Fruit fly (Drosophila melanogaster): ENCODE measurements around the gene CG34148.

The CG34148 gene

DNA sequence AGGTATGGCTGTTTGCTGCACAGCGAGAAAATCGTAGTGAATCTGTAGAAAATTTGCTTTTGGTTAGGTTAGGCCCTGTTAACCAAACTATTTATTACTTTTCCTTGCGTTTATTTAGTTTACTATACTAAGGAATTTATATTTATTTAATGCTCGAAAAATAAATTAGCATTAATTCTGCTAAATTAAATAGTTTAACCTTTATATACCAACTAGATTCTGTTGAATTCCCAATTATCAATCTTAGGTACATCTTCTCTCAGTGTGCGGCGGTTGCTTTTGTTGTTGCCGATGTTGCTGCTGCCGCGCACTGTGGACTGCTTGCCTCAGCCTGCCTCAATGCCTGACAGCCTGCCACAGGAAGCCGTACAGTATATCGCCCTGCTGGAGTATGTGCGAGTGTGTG is 20.7 kb upstream of the CG34148 start (continued):
- TF ChIP-seq ss (GFP tag; optimal IDR thresholded peaks at IDR 0.05) (peak; percentile 66 to 74), CG11762 (GFP tag; optimal IDR thresholded peaks at IDR 0.05; ENCODE audit: insufficient read depth) (peak; percentile 51), CG10631 (GFP tag; optimal IDR thresholded peaks at IDR 0.05) (peak; percentile 71), Eip93F (GFP tag; optimal IDR thresholded peaks at IDR 0.05) (no peak), CG8632 (GFP tag; optimal IDR thresholded peaks at IDR 0.05) (peak; percentile 43), CG11294 (GFP tag; IDR thresholded peaks at IDR 0.05) (0 out of 2 replicates have a peak, but pooled peaks have one; percentile 32), esn (GFP tag; optimal IDR thresholded peaks at IDR 0.05) (peak; percentile 71)

DNA sequence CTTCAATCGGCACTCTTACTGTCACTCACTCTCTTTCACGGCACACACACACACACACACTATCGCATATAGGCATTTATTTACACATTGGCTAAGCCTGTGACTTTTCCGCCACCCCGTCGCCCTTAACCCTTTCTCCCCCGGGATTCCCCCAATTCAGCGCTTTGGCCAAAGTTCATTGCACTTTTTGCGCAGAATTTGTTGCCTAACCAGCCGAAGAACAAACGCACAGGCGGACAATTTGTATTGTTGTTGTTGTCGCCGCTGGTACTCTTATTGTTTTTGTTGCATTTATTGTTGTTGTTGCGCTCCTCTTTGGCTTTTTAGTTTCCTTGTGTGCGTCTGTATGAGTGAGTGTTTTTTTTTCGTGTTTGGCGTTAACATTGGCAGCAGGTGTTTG is 20.3 kb upstream of the CG34148 start:
- TF ChIP-seq Smox (GFP tag; optimal IDR thresholded peaks at IDR 0.05): no peak
- TF ChIP-seq CG6163 (GFP tag; IDR thresholded peaks at IDR 0.05): no peak
- TF ChIP-seq Eip75B (GFP tag; optimal IDR thresholded peaks at IDR 0.05): no peak
- no peak for TF ChIP-seq CG3032 (tag; optimal IDR thresholded peaks at IDR 0.05)
- no peak for TF ChIP-seq achi (GFP tag; optimal IDR thresholded peaks at IDR 0.05)
- TF ChIP-seq CG15336 (GFP tag; IDR thresholded peaks at IDR 0.05): no peak
- no peak for TF ChIP-seq CG34406 (GFP tag; optimal IDR thresholded peaks at IDR 0.05)
- TF ChIP-seq fd59A (GFP tag; optimal IDR thresholded peaks at IDR 0.05): no peak
- TF ChIP-seq CG9139 (GFP tag; optimal IDR thresholded peaks at IDR 0.05): no peak
- TF ChIP-seq Lpt (GFP tag; optimal IDR thresholded peaks at IDR 0.05): no peak
- TF ChIP-seq topi (GFP tag; optimal IDR thresholded peaks at IDR 0.05): no peak
- TF ChIP-seq CG31627 (GFP tag; optimal IDR thresholded peaks at IDR 0.05): no peak
- TF ChIP-seq CG8319 (GFP tag; optimal IDR thresholded peaks at IDR 0.05): no peak
- TF ChIP-seq CG32006 (GFP tag; optimal IDR thresholded peaks at IDR 0.05): no peak

DNA sequence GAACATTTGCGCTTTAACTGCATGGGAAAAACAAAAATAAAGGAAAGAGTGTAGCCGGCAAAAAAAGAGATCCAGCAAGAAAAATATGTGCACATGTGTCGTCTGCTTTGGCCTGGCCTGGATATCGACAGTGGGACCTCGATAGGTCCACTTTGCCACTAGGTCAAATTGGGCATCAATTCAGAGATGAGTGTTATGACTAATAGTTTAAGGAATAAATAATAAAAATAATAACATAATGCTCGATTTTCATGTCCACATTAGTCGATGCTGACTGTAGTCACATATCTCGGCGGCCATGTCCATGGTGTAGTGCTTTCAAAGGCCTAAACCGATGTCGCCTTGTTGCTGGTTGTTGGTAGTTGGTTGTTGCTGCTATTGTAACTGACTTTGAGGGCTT is 19.1 kb upstream of the CG34148 start:
- TF ChIP-seq fd59A (GFP tag; optimal IDR thresholded peaks at IDR 0.05) (peak; percentile 94), CG11902 (GFP tag; optimal IDR thresholded peaks at IDR 0.05) (peak; percentile 81), CG9139 (GFP tag; optimal IDR thresholded peaks at IDR 0.05) (peak; percentile 93), Lpt (GFP tag; optimal IDR thresholded peaks at IDR 0.05) (peak; percentile 93), fkh (GFP tag; optimal IDR thresholded peaks at IDR 0.05) (no peak), CG6808 (GFP tag; optimal IDR thresholded peaks at IDR 0.05) (peak; percentile 96), CG6276 (GFP tag; optimal IDR thresholded peaks at IDR 0.05) (peak; percentile 93), vri (GFP tag; optimal IDR thresholded peaks at IDR 0.05) (peak; percentile 73), svp (GFP tag) (peak; percentile 94), dsx (GFP tag; optimal IDR thresholded peaks at IDR 0.05; ENCODE audit: poor library complexity, severe bottlenecking) (peak; percentile 96), salr (GFP tag; optimal IDR thresholded peaks at IDR 0.05) (peak; percentile 93), CG8119 (GFP tag; IDR thresholded peaks at IDR 0.05) (peak; percentile 97), CG6163 (GFP tag; IDR thresholded peaks at IDR 0.05) (peak; percentile 98), CG31627 (GFP tag; optimal IDR thresholded peaks at IDR 0.05) (peak; percentile 87), CG34406 (GFP tag; optimal IDR thresholded peaks at IDR 0.05) (peak; percentile 87), CG11762 (GFP tag; optimal IDR thresholded peaks at IDR 0.05; ENCODE audit: insufficient read depth) (peak; percentile 90), achi (GFP tag; optimal IDR thresholded peaks at IDR 0.05) (peak; percentile 95), Eip93F (GFP tag; optimal IDR thresholded peaks at IDR 0.05) (peak; percentile 80), Ets21C (GFP tag; optimal IDR thresholded peaks at IDR 0.05) (peak; percentile 80), ss (GFP tag; optimal IDR thresholded peaks at IDR 0.05) (peak; percentile 95 to 97), Sox102F (GFP tag; optimal IDR thresholded peaks at IDR 0.05) (peak; percentile 90), dac (GFP tag; optimal IDR thresholded peaks at IDR 0.05) (peak; percentile 90), Sox15 (GFP tag; optimal IDR thresholded peaks at IDR 0.05) (peak; percentile 81), fd85E (GFP tag; optimal IDR thresholded peaks at IDR 0.05) (peak; percentile 76), CG3032 (tag; optimal IDR thresholded peaks at IDR 0.05) (peak; percentile 96), Eip75B (GFP tag; optimal IDR thresholded peaks at IDR 0.05) (peak; percentile 95), CG10669 (GFP tag; optimal IDR thresholded peaks at IDR 0.05) (peak; percentile 92), CG3919 (GFP tag; optimal IDR thresholded peaks at IDR 0.05) (peak; percentile 97), net (GFP tag; optimal IDR thresholded peaks at IDR 0.05) (peak; percentile 92), Eip78C (GFP tag) (peak; percentile 98), CG32006 (GFP tag; optimal IDR thresholded peaks at IDR 0.05) (peak; percentile 96), CG8632 (GFP tag; optimal IDR thresholded peaks at IDR 0.05) (peak; percentile 84), CG6792 (GFP tag; optimal IDR thresholded peaks at IDR 0.05) (peak; percentile 93), CG7368 (GFP tag; optimal IDR thresholded peaks at IDR 0.05) (peak; percentile 88), CG4318 (GFP tag; optimal IDR thresholded peaks at IDR 0.05) (peak; percentile 91), CG16779 (tag; optimal IDR thresholded peaks at IDR 0.05) (peak; percentile 90), CG11294 (GFP tag; IDR thresholded peaks at IDR 0.05) (peak; percentile 91), acj6 (GFP tag; optimal IDR thresholded peaks at IDR 0.05) (peak; percentile 96), Blimp-1 (GFP tag; optimal IDR thresholded peaks at IDR 0.05) (peak; percentile 63), CG10631 (GFP tag; optimal IDR thresholded peaks at IDR 0.05) (peak; percentile 98)
